Worm (Caenorhabditis elegans) whole organism, L2 larva: Measurements from ENCODE around the gene Y50E8A.5.

Experiments
- Y55F3AM.14 ChIP-seq: fragments of 200-800 bp; sonication (Bioruptor generic); optimal IDR thresholded peaks from 2 replicates; lab custom pipeline; 2018; ENCODE audit warnings: mild to moderate bottlenecking, missing genetic modification characterization, missing compliant biosample characterization
- aly-2 ChIP-seq: fragments of 150-350 bp; optimal IDR thresholded peaks from 2 replicates; lab custom pipeline; 2014; ENCODE audit warnings: missing biosample characterization, missing genetic modification characterization
- blmp-1 ChIP-seq: sonication (generic microtip); optimal IDR thresholded peaks from 2 replicates; lab custom pipeline; 2017; ENCODE audit warnings: missing genetic modification characterization, mild to moderate bottlenecking, missing compliant biosample characterization, antibody characterized with exemption, moderate library complexity; ENCODE audit not compliant: insufficient read depth
- ceh-16 ChIP-seq: fragments of 150-350 bp; optimal IDR thresholded peaks from 2 replicates; lab custom pipeline; 2014; ENCODE audit warnings: missing biosample characterization, missing genetic modification characterization
- lsy-2 ChIP-seq, 2 experiments: fragments of 150-350 bp in 1 of 2; sonication (generic microtip) in 1 of 2; optimal IDR thresholded peaks; 2 replicates each; lab custom pipeline; 2014 to 2017; ENCODE audit warnings: missing biosample characterization in 2 of 2, missing genetic modification characterization in 2 of 2
- nhr-10 ChIP-seq: sonication (generic microtip); optimal IDR thresholded peaks from 2 replicates; lab custom pipeline; 2017; ENCODE audit warnings: missing biosample characterization, missing genetic modification characterization
- nhr-23 ChIP-seq: fragments of 150-350 bp; optimal IDR thresholded peaks from 2 replicates; lab custom pipeline; 2014; ENCODE audit warnings: missing biosample characterization, missing genetic modification reagents, missing genetic modification characterization
- nhr-77 ChIP-seq: fragments of 150-350 bp; optimal IDR thresholded peaks from 2 replicates; lab custom pipeline; 2014; ENCODE audit warnings: missing biosample characterization, missing genetic modification characterization
- zag-1 ChIP-seq: fragments of 150-350 bp; optimal IDR thresholded peaks from 2 replicates; lab custom pipeline; 2014; ENCODE audit warnings: missing biosample characterization, missing genetic modification characterization
- ztf-4 ChIP-seq: fragments of 150-350 bp; optimal IDR thresholded peaks from 2 replicates; lab custom pipeline; 2014; ENCODE audit warnings: missing biosample characterization, missing genetic modification characterization

ce11 chrV:14716114-14716513 is 20.6 kb downstream of the Y50E8A.5 start, which contains the start of gene fbxa-147:
- TF ChIP-seq aly-2 (tag; lab: Kevin White, UChicago): no peak
- no peak for TF ChIP-seq blmp-1 (tag; lab: Kevin White, UChicago)
- TF ChIP-seq zag-1 (tag; lab: Kevin White, UChicago): no peak
- TF ChIP-seq Y55F3AM.14 (GFP tag; lab: Kevin White, UChicago): no peak
- TF ChIP-seq ceh-16: no peak
- no peak for TF ChIP-seq nhr-23
- TF ChIP-seq lsy-2 (tag; optimal IDR thresholded peaks at IDR 0.05; lab: Kevin White, UChicago): no peak
- TF ChIP-seq ztf-4 (tag; lab: Kevin White, UChicago): no peak
- TF ChIP-seq nhr-77 (tag; lab: Kevin White, UChicago): no peak
- no peak for TF ChIP-seq nhr-10
